Fruit fly (Drosophila melanogaster) whole organism, embryonic: ENCODE results near the gene Tbc1d22.
A peak's percentile ranks its signal among the peaks of the same experiment; 100 is the strongest.

Source experiments
- Abd-B ChIP-seq: fragments of 200-800 bp; sonication (Bioruptor generic); optimal IDR thresholded peaks from 2 replicates; lab custom pipeline; 2018; ENCODE audit warnings: missing biosample characterization, mild to moderate bottlenecking, missing genetic modification characterization, moderate library complexity
- Ada2b ChIP-seq: fragments of 200-800 bp; sonication (Bioruptor generic); IDR thresholded peaks from 2 replicates; pipeline ENCODE4 v1.3.6; 2022; ENCODE audit warnings: missing biosample characterization, missing genetic modification characterization
- Antp ChIP-seq: fragments of 200-800 bp; sonication (Bioruptor generic); optimal IDR thresholded peaks from 3 replicates; lab custom pipeline; 2016; ENCODE audit warnings: missing biosample characterization, missing genetic modification characterization
- Atf-2 ChIP-seq: fragments of 200-800 bp; sonication (Bioruptor generic); optimal IDR thresholded peaks from 2 replicates; lab custom pipeline; 2016; ENCODE audit warnings: missing biosample characterization, missing genetic modification characterization
- CG11723 ChIP-seq: fragments of 200-800 bp; sonication (Bioruptor generic); optimal IDR thresholded peaks from 2 replicates; lab custom pipeline; 2017; ENCODE audit warnings: missing biosample characterization, mild to moderate bottlenecking, missing genetic modification characterization
- CG12104 ChIP-seq: fragments of 200-800 bp; sonication (Bioruptor generic); optimal IDR thresholded peaks from 3 replicates; lab custom pipeline; 2016; ENCODE audit warnings: missing biosample characterization, missing genetic modification characterization
- CG14710 ChIP-seq: fragments of 200-800 bp; sonication (Bioruptor generic); optimal IDR thresholded peaks from 3 replicates; lab custom pipeline; 2019; ENCODE audit warnings: missing biosample characterization, mild to moderate bottlenecking, missing genetic modification characterization, moderate library complexity
- CG14965 ChIP-seq: fragments of 200-800 bp; sonication (Bioruptor generic); optimal IDR thresholded peaks from 2 replicates; lab custom pipeline; 2016; ENCODE audit warnings: missing biosample characterization, missing genetic modification characterization, borderline replicate concordance
- CG15073 ChIP-seq: fragments of 200-800 bp; sonication (Bioruptor generic); optimal IDR thresholded peaks from 2 replicates; lab custom pipeline; 2016; ENCODE audit warnings: missing biosample characterization, missing genetic modification characterization
- CG16815 ChIP-seq: fragments of 200-800 bp; sonication (Bioruptor generic); optimal IDR thresholded peaks from 3 replicates; lab custom pipeline; 2017; ENCODE audit warnings: missing biosample characterization, mild to moderate bottlenecking, missing genetic modification characterization
- CG17385 ChIP-seq: fragments of 200-800 bp; sonication (Bioruptor generic); optimal IDR thresholded peaks from 3 replicates; lab custom pipeline; 2018; ENCODE audit warnings: missing biosample characterization, mild to moderate bottlenecking, missing genetic modification characterization
- CG17568 ChIP-seq: fragments of 200-800 bp; sonication (Bioruptor generic); optimal IDR thresholded peaks from 2 replicates; lab custom pipeline; 2018; ENCODE audit warnings: missing biosample characterization, mild to moderate bottlenecking, missing genetic modification characterization, moderate library complexity
- CG2199 ChIP-seq: fragments of 200-800 bp; sonication (Bioruptor generic); IDR thresholded peaks from 3 replicates; pipeline ENCODE4 v1.3.6; 2022; ENCODE audit warnings: missing biosample characterization, missing genetic modification characterization
- CG30403 ChIP-seq: fragments of 200-800 bp; sonication (Bioruptor generic); optimal IDR thresholded peaks from 3 replicates; lab custom pipeline; 2016; ENCODE audit warnings: missing biosample characterization, missing genetic modification characterization
- CG31365 ChIP-seq: fragments of 200-800 bp; sonication (Bioruptor generic); optimal IDR thresholded peaks from 2 replicates; lab custom pipeline; 2018; ENCODE audit warnings: missing biosample characterization, mild to moderate bottlenecking, missing genetic modification characterization
- CG31441 ChIP-seq: fragments of 200-800 bp; sonication (Bioruptor generic); IDR thresholded peaks from 2 replicates; pipeline ENCODE4 v1.3.6; 2022; ENCODE audit warnings: missing biosample characterization, missing genetic modification characterization
- CG32767 ChIP-seq: fragments of 200-800 bp; sonication (Bioruptor generic); IDR thresholded peaks from 2 replicates; pipeline ENCODE4 v1.3.6; 2022; ENCODE audit warnings: missing biosample characterization, missing genetic modification characterization
- CG32772 ChIP-seq: fragments of 200-800 bp; sonication (Bioruptor generic); IDR thresholded peaks from 2 replicates; pipeline ENCODE4 v1.3.6; 2022; ENCODE audit warnings: missing biosample characterization, missing genetic modification characterization
- CG4617 ChIP-seq: fragments of 200-800 bp; sonication (Bioruptor generic); optimal IDR thresholded peaks from 3 replicates; lab custom pipeline; 2016; ENCODE audit warnings: missing biosample characterization, missing genetic modification characterization, borderline replicate concordance
- CG4820 ChIP-seq: fragments of 200-800 bp; sonication (Bioruptor generic); optimal IDR thresholded peaks from 3 replicates; lab custom pipeline; 2016; ENCODE audit warnings: missing biosample characterization, missing genetic modification characterization
- CG5180 ChIP-seq: fragments of 200-800 bp; sonication (Bioruptor generic); optimal IDR thresholded peaks from 3 replicates; lab custom pipeline; 2017; ENCODE audit warnings: missing biosample characterization, missing genetic modification characterization, mild to moderate bottlenecking, moderate library complexity, missing genetic modification reagents
- CG6813 ChIP-seq: fragments of 200-800 bp; sonication (Bioruptor generic); optimal IDR thresholded peaks from 2 replicates; lab custom pipeline; 2017; ENCODE audit warnings: missing biosample characterization, missing genetic modification characterization, mild to moderate bottlenecking, moderate library complexity, missing genetic modification reagents
- CG9932 ChIP-seq: fragments of 200-800 bp; sonication (Bioruptor generic); IDR thresholded peaks from 2 replicates; pipeline ENCODE4 v1.3.6; 2022; ENCODE audit warnings: missing biosample characterization, missing genetic modification characterization
- Dfd ChIP-seq, 2 experiments: fragments of >200 bp; optimal IDR thresholded peaks; 2 replicates each; lab custom pipeline; 2017; ENCODE audit warnings: missing biosample characterization in 2 of 2, missing genetic modification characterization in 2 of 2
- E2f2 ChIP-seq: fragments of 200-800 bp; sonication (Bioruptor generic); IDR thresholded peaks from 2 replicates; pipeline ENCODE4 v1.3.6; 2022; ENCODE audit warnings: missing biosample characterization, missing genetic modification characterization
- Hmx ChIP-seq: fragments of 200-800 bp; sonication (Bioruptor generic); optimal IDR thresholded peaks from 2 replicates; lab custom pipeline; 2016; ENCODE audit warnings: missing biosample characterization, missing genetic modification characterization
- Hr39 ChIP-seq: fragments of >200 bp; optimal IDR thresholded peaks from 2 replicates; lab custom pipeline; 2017
- Jarid2 ChIP-seq: fragments of 200-800 bp; sonication (Bioruptor generic); optimal IDR thresholded peaks from 3 replicates; lab custom pipeline; 2017; ENCODE audit warnings: mild to moderate bottlenecking, missing biosample characterization, missing genetic modification reagents, missing genetic modification characterization
- Mes4 ChIP-seq: fragments of 200-800 bp; sonication (Bioruptor generic); optimal IDR thresholded peaks from 2 replicates; lab custom pipeline; 2016; ENCODE audit warnings: missing biosample characterization, missing genetic modification characterization
- Myb ChIP-seq: fragments of 200-800 bp; sonication (Bioruptor generic); optimal IDR thresholded peaks from 2 replicates; lab custom pipeline; 2016; ENCODE audit warnings: missing biosample characterization, missing genetic modification characterization
- NC2α ChIP-seq: fragments of 200-800 bp; sonication (Bioruptor generic); optimal IDR thresholded peaks from 2 replicates; lab custom pipeline; 2016; ENCODE audit warnings: missing biosample characterization, missing genetic modification characterization
- Sox100B ChIP-seq: fragments of 200-800 bp; sonication (Bioruptor generic); optimal IDR thresholded peaks from 3 replicates; lab custom pipeline; 2018; ENCODE audit warnings: missing biosample characterization, mild to moderate bottlenecking, missing genetic modification characterization
- bigmax ChIP-seq: fragments of 200-800 bp; sonication (Bioruptor generic); optimal IDR thresholded peaks from 2 replicates; lab custom pipeline; 2018; ENCODE audit warnings: missing biosample characterization, mild to moderate bottlenecking, missing genetic modification characterization
- bowl ChIP-seq: fragments of 200-800 bp; sonication (Bioruptor generic); IDR thresholded peaks from 2 replicates; pipeline ENCODE4 v1.3.6; 2022; ENCODE audit warnings: missing biosample characterization, missing genetic modification characterization
- bsh ChIP-seq, 2 experiments: fragments of 200-800 bp; sonication (Bioruptor generic); optimal IDR thresholded peaks; 2 replicates each; lab custom pipeline; 2017 to 2018; ENCODE audit warnings: mild to moderate bottlenecking in 2 of 2, missing biosample characterization in 2 of 2, missing genetic modification characterization in 2 of 2, moderate library complexity in 1 of 2
- cad ChIP-seq: fragments of >200 bp; optimal IDR thresholded peaks from 2 replicates; lab custom pipeline; 2017; ENCODE audit warnings: missing biosample characterization, missing genetic modification characterization
- crp ChIP-seq, 2 experiments: fragments of 200-800 bp; sonication (Bioruptor generic); optimal IDR thresholded peaks; 2 replicates in 1 of 2; 3 replicates in 1 of 2; lab custom pipeline; 2017; ENCODE audit warnings: missing biosample characterization in 2 of 2, missing genetic modification characterization in 2 of 2, mild to moderate bottlenecking in 1 of 2, moderate library complexity in 1 of 2
- disco-r ChIP-seq: fragments of 200-800 bp; sonication (Bioruptor generic); optimal IDR thresholded peaks from 2 replicates; lab custom pipeline; 2016; ENCODE audit warnings: missing biosample characterization, missing genetic modification characterization
- fd64A ChIP-seq: fragments of 200-800 bp; sonication (Bioruptor generic); optimal IDR thresholded peaks from 3 replicates; lab custom pipeline; 2018; ENCODE audit warnings: missing biosample characterization, mild to moderate bottlenecking, missing genetic modification characterization
- gcm ChIP-seq: fragments of 200-800 bp; sonication (Bioruptor generic); optimal IDR thresholded peaks from 2 replicates; lab custom pipeline; 2019; ENCODE audit warnings: missing biosample characterization, mild to moderate bottlenecking, missing genetic modification characterization, moderate library complexity
- her ChIP-seq: fragments of 200-800 bp; sonication (Bioruptor generic); optimal IDR thresholded peaks from 2 replicates; lab custom pipeline; 2016; ENCODE audit warnings: missing biosample characterization, missing genetic modification characterization
- lmd ChIP-seq: fragments of 200-800 bp; sonication (Bioruptor generic); IDR thresholded peaks from 2 replicates; pipeline ENCODE4 v1.3.6; 2022; ENCODE audit warnings: missing biosample characterization, missing genetic modification characterization
- oc ChIP-seq: fragments of 200-800 bp; sonication (Bioruptor generic); optimal IDR thresholded peaks from 2 replicates; lab custom pipeline; 2018; ENCODE audit warnings: missing biosample characterization, mild to moderate bottlenecking, missing genetic modification characterization, moderate library complexity
- onecut ChIP-seq: fragments of 200-800 bp; sonication (Bioruptor generic); IDR thresholded peaks from 2 replicates; pipeline ENCODE4 v1.3.6; 2022; ENCODE audit warnings: missing biosample characterization, missing genetic modification characterization
- phol ChIP-seq: fragments of 200-800 bp; sonication (Bioruptor generic); optimal IDR thresholded peaks from 3 replicates; lab custom pipeline; 2018; ENCODE audit warnings: missing biosample characterization, mild to moderate bottlenecking, missing genetic modification characterization, moderate library complexity
- rib ChIP-seq: fragments of 200-800 bp; sonication (Bioruptor generic); IDR thresholded peaks from 2 replicates; pipeline ENCODE4 v1.3.6; 2022; ENCODE audit warnings: missing biosample characterization, missing genetic modification characterization
- ro ChIP-seq: fragments of 200-800 bp; sonication (Bioruptor generic); IDR thresholded peaks from 2 replicates; pipeline ENCODE4 v1.3.6; 2022; ENCODE audit warnings: missing biosample characterization, missing genetic modification characterization
- sisA ChIP-seq: fragments of 200-800 bp; sonication (Bioruptor generic); IDR thresholded peaks from 2 replicates; pipeline ENCODE4 v1.3.6; 2022; ENCODE audit warnings: missing biosample characterization, missing genetic modification characterization
- vnd ChIP-seq: fragments of 200-800 bp; sonication (Bioruptor generic); IDR thresholded peaks from 3 replicates; pipeline ENCODE4 v1.3.6; 2022; ENCODE audit warnings: missing biosample characterization, missing genetic modification characterization; ENCODE audit not compliant: partially characterized antibody
- zfh1 ChIP-seq: fragments of 200-800 bp; sonication (Bioruptor generic); IDR thresholded peaks from 3 replicates; pipeline ENCODE4 v1.3.6; 2022; ENCODE audit warnings: missing biosample characterization, missing genetic modification characterization

Gene Tbc1d22

dm6 chr3R:21107907-21108591 lies 6.0 kb downstream of the Tbc1d22 start, which contains the start of the genes Sec15 and rtet (continued):
- peak; percentile 35 for TF ChIP-seq Abd-B (GFP tag; lab: Kevin White, UChicago)
- peak; percentile 60 for TF ChIP-seq CG11723 (GFP tag; lab: Kevin White, UChicago)
- no peak for TF ChIP-seq fd64A (GFP tag; lab: Kevin White, UChicago)
- peak; percentile 67 for TF ChIP-seq lmd (GFP tag; lab: Robert Waterston, UW)
- peak; percentile 34 for TF ChIP-seq Myb
- peak; percentile 46 for TF ChIP-seq CG17385 (GFP tag; lab: Kevin White, UChicago)
- TF ChIP-seq Jarid2: no peak
- no peak for TF ChIP-seq bigmax (GFP tag; lab: Kevin White, UChicago)
- TF ChIP-seq E2f2 (GFP tag; lab: Robert Waterston, UW): peak; percentile 80
- TF ChIP-seq Mes4: peak; percentile 3
- peak; percentile 75 for TF ChIP-seq onecut (GFP tag; lab: Robert Waterston, UW)
- TF ChIP-seq CG17568 (GFP tag; lab: Kevin White, UChicago): no peak
- TF ChIP-seq CG32772: no peak; the same call in 1 of the 2 replicates
- TF ChIP-seq disco-r (GFP tag; lab: Kevin White, UChicago): no peak
- no peak for TF ChIP-seq her (GFP tag; lab: Kevin White, UChicago)
- TF ChIP-seq gcm: no peak
- TF ChIP-seq CG5180 (GFP tag; lab: Kevin White, UChicago): no peak
- TF ChIP-seq bsh (GFP tag; optimal IDR thresholded peaks at IDR 0.05; lab: Kevin White, UChicago): peak in 1 of 2 experiments; percentile 67
- peak; percentile 26 for TF ChIP-seq CG4820 (GFP tag; lab: Kevin White, UChicago)
- no peak for TF ChIP-seq CG32767
- no peak for TF ChIP-seq Dfd (GFP tag; optimal IDR thresholded peaks at IDR 0.05; lab: Kevin White, UChicago)
- TF ChIP-seq CG15073 (GFP tag; lab: Kevin White, UChicago): no peak
- TF ChIP-seq cad (GFP tag; lab: Kevin White, UChicago): no peak
- TF ChIP-seq ro: no peak
- TF ChIP-seq phol (tag; lab: Kevin White, UChicago): peak; percentile 91
- peak; percentile 21 for TF ChIP-seq CG12104 (GFP tag; lab: Kevin White, UChicago)
- TF ChIP-seq CG6813 (GFP tag; lab: Kevin White, UChicago): no peak
- TF ChIP-seq Hr39 (lab: Kevin White, UChicago): no peak
- TF ChIP-seq CG31441: peak; percentile 55
- TF ChIP-seq CG14965: no peak
- no peak for TF ChIP-seq rib (GFP tag; lab: Robert Waterston, UW)
- TF ChIP-seq crp (GFP tag; optimal IDR thresholded peaks at IDR 0.05; lab: Kevin White, UChicago): peak in 1 of 2 experiments; percentile 87
- TF ChIP-seq vnd (GFP tag; lab: Robert Waterston, UW): peak; percentile 52; the same call in 2 of the 3 replicates
- no peak for TF ChIP-seq CG31365
- TF ChIP-seq Atf-2 (GFP tag; lab: Kevin White, UChicago): no peak
- no peak for TF ChIP-seq Sox100B (GFP tag; lab: Kevin White, UChicago)
- peak; percentile 17 for TF ChIP-seq CG4617
- TF ChIP-seq CG30403: peak; percentile 55
- no peak for TF ChIP-seq oc
- TF ChIP-seq CG14710 (tag; lab: Kevin White, UChicago): peak; percentile 77
- no peak for TF ChIP-seq CG2199 (GFP tag; lab: Robert Waterston, UW)
- no peak for TF ChIP-seq bowl
- peak; percentile 29; the same call in 1 of the 2 replicates for TF ChIP-seq sisA (GFP tag; lab: Robert Waterston, UW)
- no peak for TF ChIP-seq Hmx (GFP tag; lab: Kevin White, UChicago)
- peak; percentile 29 for TF ChIP-seq CG16815
- TF ChIP-seq NC2α: no peak
- TF ChIP-seq Antp (GFP tag; lab: Kevin White, UChicago): no peak
- peak; percentile 57 for TF ChIP-seq CG9932 (GFP tag; lab: Robert Waterston, UW)
- peak; percentile 41; the same call in 1 of the 2 replicates for TF ChIP-seq Ada2b (GFP tag; lab: Robert Waterston, UW)
- TF ChIP-seq zfh1: peak; percentile 48; the same call in 2 of the 3 replicates
